Worm (Caenorhabditis elegans): Measurements from ENCODE around the gene F11C7.7.

DNA sequence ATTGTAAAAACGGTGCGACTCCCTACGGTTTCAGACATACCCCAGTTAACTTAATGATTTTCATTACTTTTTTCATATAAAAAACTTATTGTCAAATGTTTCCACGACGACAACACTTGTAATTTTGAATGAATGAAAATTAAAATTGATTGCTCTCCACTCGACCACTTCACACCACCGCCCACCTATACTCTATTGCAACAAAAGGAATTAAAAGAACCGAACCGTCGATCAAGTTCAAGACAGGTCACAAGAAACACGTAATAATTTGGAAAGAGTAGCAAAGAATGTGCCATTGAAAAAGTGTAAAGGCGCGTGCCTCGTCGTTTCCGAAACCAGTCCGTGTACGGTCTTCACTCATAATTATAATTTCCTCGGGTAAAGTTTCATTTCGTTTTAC lies 35.9 kb upstream of the F11C7.7 start, which contains the start of gene F10D7.11:
- TF ChIP-seq ztf-11 (tag; optimal IDR thresholded peaks at IDR 0.05) (no peak), zag-1 (tag; optimal IDR thresholded peaks at IDR 0.05) (no peak), ZK546.5 (tag; optimal IDR thresholded peaks at IDR 0.05) (no peak), unc-55 (GFP tag; optimal IDR thresholded peaks at IDR 0.05) (no peak), aly-2 (tag; optimal IDR thresholded peaks at IDR 0.05) (no peak), skn-1 (tag; optimal IDR thresholded peaks at IDR 0.05) (no peak), F13H6.1 (tag; optimal IDR thresholded peaks at IDR 0.05) (no peak), nhr-11 (tag; optimal IDR thresholded peaks at IDR 0.05) (no peak), unc-39 (tag; optimal IDR thresholded peaks at IDR 0.05) (no peak), mdl-1 (tag; optimal IDR thresholded peaks at IDR 0.05) (no peak), ama-1 (optimal IDR thresholded peaks at IDR 0.05) (no peak), dmd-4 (tag; optimal IDR thresholded peaks at IDR 0.05) (no peak), C34F6.9 (tag; optimal IDR thresholded peaks at IDR 0.05) (no peak)

Measured in whole organism, L2 larva.